Fruit fly (Drosophila melanogaster): Measurements from ENCODE around the gene Sytbeta.

DNA sequence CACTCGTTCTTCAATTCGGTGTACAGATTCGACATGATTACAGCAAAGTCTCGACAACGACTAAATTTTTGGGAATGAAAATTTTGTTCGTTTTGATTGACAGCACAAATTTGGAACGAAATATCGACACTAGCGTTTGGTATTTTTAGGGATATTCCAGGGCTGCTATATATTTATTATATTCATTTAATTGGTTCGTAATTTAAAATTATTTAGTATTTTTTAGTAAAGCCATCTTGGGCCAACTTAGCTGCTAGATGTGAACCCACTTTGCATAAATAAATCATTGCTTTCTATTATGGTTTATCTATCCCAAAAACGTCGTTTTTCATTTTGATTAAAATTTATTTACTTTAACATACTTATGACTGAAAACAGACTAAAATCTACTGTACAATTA, 22.3 kb downstream of the Sytbeta start, which contains the start of gene Rpn12R:
- TF ChIP-seq tai (GFP tag; optimal IDR thresholded peaks at IDR 0.05) (no peak), dsf (GFP tag; optimal IDR thresholded peaks at IDR 0.05; ENCODE audit: borderline replicate concordance) (no peak), Abd-B (GFP tag; optimal IDR thresholded peaks at IDR 0.05) (no peak), pan (optimal IDR thresholded peaks at IDR 0.05) (no peak), psq (GFP tag; optimal IDR thresholded peaks at IDR 0.05) (no peak), br (GFP tag; optimal IDR thresholded peaks at IDR 0.05) (no peak), jim (GFP tag; optimal IDR thresholded peaks at IDR 0.05) (no peak), woc (GFP tag; optimal IDR thresholded peaks at IDR 0.05) (no peak), Hr78 (GFP tag; optimal IDR thresholded peaks at IDR 0.05) (no peak), OdsH (GFP tag; optimal IDR thresholded peaks at IDR 0.05) (no peak)

Measured in whole organism, wandering third instar larva.